Fruit fly (Drosophila melanogaster) whole organism, adult: Measurements from ENCODE around the gene Fntb.

Source experiments
- CG11617 ChIP-seq: fragments of 200-800 bp; sonication (Bioruptor generic); optimal IDR thresholded peaks from 2 replicates; lab custom pipeline; 2017; ENCODE audit warnings: mild to moderate bottlenecking, missing biosample characterization, missing genetic modification reagents, missing genetic modification characterization
- Crg-1 ChIP-seq: fragments of 200-800 bp; sonication (Bioruptor generic); optimal IDR thresholded peaks from 2 replicates; lab custom pipeline; 2016; ENCODE audit warnings: missing biosample characterization, missing genetic modification characterization
- ovo ChIP-seq: fragments of 200-800 bp; sonication (Bioruptor generic); optimal IDR thresholded peaks from 2 replicates; lab custom pipeline; 2016; ENCODE audit warnings: missing biosample characterization, missing genetic modification characterization
- tj ChIP-seq: fragments of 200-800 bp; sonication (Bioruptor generic); optimal IDR thresholded peaks from 3 replicates; lab custom pipeline; 2017; ENCODE audit warnings: missing biosample characterization, mild to moderate bottlenecking, missing genetic modification characterization, moderate library complexity

- TF ChIP-seq Crg-1 (GFP tag; lab: Kevin White, UChicago): no peak
- TF ChIP-seq ovo (GFP tag; lab: Kevin White, UChicago): no peak
- peak; percentile 73 for TF ChIP-seq CG11617 (GFP tag; lab: Kevin White, UChicago)
- peak; percentile 41 for TF ChIP-seq tj (GFP tag; lab: Kevin White, UChicago)
Observed at dm6 chr3R:16448378-16449134, 15.8 kb downstream of the Fntb start.
